Fruit fly (Drosophila melanogaster) whole organism, wandering third instar larva: ENCODE measurements around the gene CG32170.

ENCODE experiments used
- Hr78 ChIP-seq: fragments of >200 bp; optimal IDR thresholded peaks from 2 replicates; lab custom pipeline; 2017; ENCODE audit warnings: missing biosample characterization, missing genetic modification characterization
- Myc ChIP-seq: fragments of >200 bp; optimal IDR thresholded peaks from 2 replicates; lab custom pipeline; 2017
- N ChIP-seq: fragments of >200 bp; optimal IDR thresholded peaks from 2 replicates; lab custom pipeline; 2018; ENCODE audit warnings: missing biosample characterization, missing external identifiers, missing genetic modification characterization
- h ChIP-seq: fragments of 200-800 bp; sonication (Bioruptor generic); optimal IDR thresholded peaks from 3 replicates; lab custom pipeline; 2016; ENCODE audit warnings: missing biosample characterization, mild to moderate bottlenecking, missing genetic modification characterization
- psq ChIP-seq: fragments of 200-800 bp; sonication (Bioruptor generic); optimal IDR thresholded peaks from 3 replicates; lab custom pipeline; 2017; ENCODE audit warnings: missing biosample characterization, mild to moderate bottlenecking, missing genetic modification characterization, moderate library complexity
- usp ChIP-seq: fragments of >200 bp; optimal IDR thresholded peaks from 2 replicates; lab custom pipeline; 2017; ENCODE audit warnings: missing biosample characterization, missing genetic modification characterization

DNA sequence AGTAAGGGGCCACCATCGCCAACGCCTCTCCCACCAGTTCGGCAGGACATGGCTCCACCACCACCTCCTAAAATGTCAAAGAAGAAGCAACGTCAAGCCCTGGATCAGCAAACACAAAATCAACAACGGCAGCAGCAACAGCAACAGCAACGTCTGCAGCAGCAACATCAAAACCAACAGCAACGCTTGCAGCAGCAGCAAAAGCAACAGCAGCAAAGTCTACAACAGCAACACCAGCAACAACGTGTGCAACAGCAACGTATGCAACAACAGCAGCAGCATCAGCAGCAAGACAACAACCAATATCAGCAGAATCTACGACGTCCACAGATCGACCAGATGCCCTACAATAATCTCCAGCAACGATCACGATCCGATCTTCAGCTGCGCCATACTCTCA, 25.5 kb upstream of the CG32170 start:
- TF ChIP-seq psq (no peak), h (GFP tag; lab: Kevin White, UChicago) (no peak), N (GFP tag; lab: Kevin White, UChicago) (no peak), Myc (no peak), Hr78 (no peak), usp (GFP tag; lab: Kevin White, UChicago) (no peak)
